Worm (Caenorhabditis elegans) whole organism, L2 larva: Measurements from ENCODE around the gene clec-230.

Source experiments
- ZK546.5 ChIP-seq: sonication (generic microtip); optimal IDR thresholded peaks from 2 replicates; lab custom pipeline; 2017; ENCODE audit warnings: missing biosample characterization, missing genetic modification characterization
- aly-2 ChIP-seq: fragments of 150-350 bp; optimal IDR thresholded peaks from 2 replicates; lab custom pipeline; 2014; ENCODE audit warnings: missing biosample characterization, missing genetic modification characterization
- egl-27 ChIP-seq: sonication (generic microtip); optimal IDR thresholded peaks from 3 replicates; lab custom pipeline; 2017; ENCODE audit warnings: missing biosample characterization, missing genetic modification reagents, missing genetic modification characterization
- elt-3 ChIP-seq: sonication (generic microtip); optimal IDR thresholded peaks from 2 replicates; lab custom pipeline; 2017; ENCODE audit warnings: missing biosample characterization, missing genetic modification characterization
- nhr-237 ChIP-seq: fragments of 150-350 bp; optimal IDR thresholded peaks from 2 replicates; lab custom pipeline; 2014; ENCODE audit warnings: missing biosample characterization, missing genetic modification characterization
- sem-4 ChIP-seq: fragments of 150-350 bp; optimal IDR thresholded peaks from 2 replicates; lab custom pipeline; 2014; ENCODE audit warnings: missing biosample characterization, missing genetic modification reagents, missing genetic modification characterization

- no peak for TF ChIP-seq egl-27 (tag; lab: Kevin White, UChicago)
- TF ChIP-seq ZK546.5 (tag; lab: Kevin White, UChicago), result no peak
- TF ChIP-seq elt-3 (tag; lab: Kevin White, UChicago), result no peak
- TF ChIP-seq nhr-237, result no peak
- TF ChIP-seq sem-4 (tag; lab: Kevin White, UChicago), result no peak
- no peak for TF ChIP-seq aly-2 (tag; lab: Kevin White, UChicago)
Measured at ce11 chrV:15376223-15376622, 27.3 kb upstream of the clec-230 start, which contains the start of gene srh-52.
